Worm (Caenorhabditis elegans): ENCODE data around the gene col-115.

Gene col-115

ce11 chrIV:7958092-7958491, 30.4 kb upstream of the col-115 start:
- no peak for TF ChIP-seq madf-10 (tag; optimal IDR thresholded peaks at IDR 0.05)
- TF ChIP-seq ztf-28 (GFP tag; IDR thresholded peaks at IDR 0.05), result no peak
- TF ChIP-seq die-1 (tag; optimal IDR thresholded peaks at IDR 0.05), result no peak
- TF ChIP-seq nhr-179 (tag; optimal IDR thresholded peaks at IDR 0.05), result no peak
- no peak for TF ChIP-seq F57A8.1 (GFP tag; optimal IDR thresholded peaks at IDR 0.05)
- peak; percentile 83 for TF ChIP-seq snpc-1.3 (tag; optimal IDR thresholded peaks at IDR 0.05; ENCODE audit: insufficient read depth)
- no peak for TF ChIP-seq F23B12.7 (tag; optimal IDR thresholded peaks at IDR 0.05; ENCODE audit: insufficient read depth)
- no peak for TF ChIP-seq ceh-79 (tag; optimal IDR thresholded peaks at IDR 0.05)
- no peak for TF ChIP-seq dpff-1 (tag; optimal IDR thresholded peaks at IDR 0.05)
- TF ChIP-seq xnd-1 (tag; optimal IDR thresholded peaks at IDR 0.05), result peak; percentile 71
- no peak for TF ChIP-seq hlh-12 (tag; optimal IDR thresholded peaks at IDR 0.05)
- no peak for TF ChIP-seq nhr-27 (tag; optimal IDR thresholded peaks at IDR 0.05)
- peak; percentile 89 for TF ChIP-seq madf-6 (GFP tag; IDR thresholded peaks at IDR 0.05)
- TF ChIP-seq aptf-3 (GFP tag; IDR thresholded peaks at IDR 0.05), result no peak
- TF ChIP-seq egl-44 (GFP tag; IDR thresholded peaks at IDR 0.05), result no peak
- peak; percentile 92 for TF ChIP-seq lsl-1 (GFP tag; optimal IDR thresholded peaks at IDR 0.05)
- 0 out of 2 replicates have a peak, but pooled peaks have one; percentile 11 for TF ChIP-seq C17E4.6 (GFP tag; IDR thresholded peaks at IDR 0.05)
- peak; percentile 91 for TF ChIP-seq aptf-2 (GFP tag; conservative IDR thresholded peaks at IDR 0.05)
- TF ChIP-seq rcor-1 (GFP tag; IDR thresholded peaks at IDR 0.05), result no peak
- peak; percentile 4 for TF ChIP-seq snpc-4 (GFP tag; optimal IDR thresholded peaks at IDR 0.05)
- peak in 2 of 4 experiments; percentile 44 to 49 for TF ChIP-seq snpc-4 (tag; optimal IDR thresholded peaks at IDR 0.05)
- peak; percentile 81 for TF ChIP-seq snpc-3.4 (tag; optimal IDR thresholded peaks at IDR 0.05)
- TF ChIP-seq ztf-3 (GFP tag; optimal IDR thresholded peaks at IDR 0.05), result no peak
- TF ChIP-seq pbrm-1 (GFP tag; IDR thresholded peaks at IDR 0.05), result 0 out of 2 replicates have a peak, but pooled peaks have one; percentile 51
- peak; percentile 7 for TF ChIP-seq him-1 (tag; optimal IDR thresholded peaks at IDR 0.05)
- TF ChIP-seq hmg-1.2 (GFP tag; IDR thresholded peaks at IDR 0.05), result peak; percentile 24; the same call in 1 of the 2 replicates
- no peak for TF ChIP-seq fkh-3 (tag; optimal IDR thresholded peaks at IDR 0.05)
- peak; percentile 43 for TF ChIP-seq tbp1 (GFP tag; optimal IDR thresholded peaks at IDR 0.05)
- no peak for TF ChIP-seq gei-17 (GFP tag; optimal IDR thresholded peaks at IDR 0.05)
- no peak for TF ChIP-seq cebp-1 (GFP tag; IDR thresholded peaks at IDR 0.05)
- no peak for TF ChIP-seq cebp-1 (tag; optimal IDR thresholded peaks at IDR 0.05)
- TF ChIP-seq madf-3 (GFP tag; IDR thresholded peaks at IDR 0.05), result peak; percentile 53; the same call in 1 of the 2 replicates
- TF ChIP-seq ceh-58 (GFP tag; IDR thresholded peaks at IDR 0.05), result no peak
- peak; percentile 73 for TF ChIP-seq B0019.2 (GFP tag; conservative IDR thresholded peaks at IDR 0.05)
- peak; percentile 84 for TF ChIP-seq ceh-91 (GFP tag; IDR thresholded peaks at IDR 0.05)
- TF ChIP-seq dpl-1 (GFP tag; optimal IDR thresholded peaks at IDR 0.05), result peak; percentile 37
- no peak for TF ChIP-seq let-607 (tag; optimal IDR thresholded peaks at IDR 0.05)
- TF ChIP-seq lir-1 (GFP tag; conservative IDR thresholded peaks at IDR 0.05), result no peak
- TF ChIP-seq hrde-1 (tag; optimal IDR thresholded peaks at IDR 0.05; ENCODE audit: borderline replicate concordance), result peak; percentile 32
- peak; percentile 93 for TF ChIP-seq efl-1 (GFP tag; optimal IDR thresholded peaks at IDR 0.05)
- TF ChIP-seq mel-28 (tag; optimal IDR thresholded peaks at IDR 0.05; ENCODE audit: borderline replicate concordance), result no peak
- TF ChIP-seq snpc-1.1 (tag; optimal IDR thresholded peaks at IDR 0.05; ENCODE audit: insufficient read depth), result no peak
- no peak for TF ChIP-seq F39B2.1 (GFP tag; IDR thresholded peaks at IDR 0.05)
- TF ChIP-seq mes-4 (tag; optimal IDR thresholded peaks at IDR 0.05), result no peak
- peak; percentile 52 for TF ChIP-seq lin-54 (GFP tag; optimal IDR thresholded peaks at IDR 0.05)
- TF ChIP-seq Y95B8A.8 (GFP tag; IDR thresholded peaks at IDR 0.05), result peak; percentile 44; the same call in 1 of the 2 replicates
- 0 out of 2 replicates have a peak, but pooled peaks have one; percentile 13 for TF ChIP-seq ekl-4 (GFP tag; IDR thresholded peaks at IDR 0.05)
- peak; percentile 61 for TF ChIP-seq tlf-1 (GFP tag; optimal IDR thresholded peaks at IDR 0.05)
